Fruit fly (Drosophila melanogaster) whole organism, embryonic: Measurements from ENCODE around the gene CG9550.
A peak's percentile ranks its signal among the peaks of the same experiment; 100 is the strongest.

ENCODE experiments used
- Ada2b ChIP-seq: fragments of 200-800 bp; sonication (Bioruptor generic); IDR thresholded peaks from 2 replicates; pipeline ENCODE4 v1.3.6; 2022; ENCODE audit warnings: missing biosample characterization, missing genetic modification characterization
- BEAF-32 ChIP-seq: fragments of 200-800 bp; sonication (Bioruptor generic); optimal IDR thresholded peaks from 3 replicates; lab custom pipeline; 2017; ENCODE audit warnings: missing biosample characterization, missing genetic modification characterization, mild to moderate bottlenecking, moderate library complexity, missing genetic modification reagents
- CG11504 ChIP-seq: fragments of 200-800 bp; sonication (Bioruptor generic); optimal IDR thresholded peaks from 3 replicates; lab custom pipeline; 2019; ENCODE audit warnings: missing biosample characterization, mild to moderate bottlenecking, missing genetic modification characterization, moderate library complexity
- CG11695 ChIP-seq: fragments of 200-800 bp; sonication (Bioruptor generic); IDR thresholded peaks from 3 replicates; pipeline ENCODE4 v1.3.6; 2022; ENCODE audit warnings: missing biosample characterization, missing genetic modification characterization
- CG12659 ChIP-seq: fragments of 200-800 bp; sonication (Bioruptor generic); optimal IDR thresholded peaks from 3 replicates; lab custom pipeline; 2017; ENCODE audit warnings: mild to moderate bottlenecking, missing biosample characterization, missing genetic modification reagents, missing genetic modification characterization
- CG13123 ChIP-seq: fragments of 200-800 bp; sonication (Bioruptor generic); optimal IDR thresholded peaks from 2 replicates; lab custom pipeline; 2016; ENCODE audit warnings: missing biosample characterization, missing genetic modification characterization
- CG17612 ChIP-seq: fragments of 200-800 bp; sonication (Bioruptor generic); IDR thresholded peaks from 2 replicates; pipeline ENCODE4 v1.3.6; 2022; ENCODE audit warnings: missing biosample characterization, missing genetic modification characterization
- CG2116 ChIP-seq: fragments of 200-800 bp; sonication (Bioruptor generic); optimal IDR thresholded peaks from 3 replicates; lab custom pipeline; 2018; ENCODE audit warnings: missing biosample characterization, mild to moderate bottlenecking, missing genetic modification characterization
- CG33557 ChIP-seq: fragments of 200-800 bp; sonication (Bioruptor generic); optimal IDR thresholded peaks from 2 replicates; lab custom pipeline; 2019; ENCODE audit warnings: missing biosample characterization, mild to moderate bottlenecking, missing genetic modification characterization, moderate library complexity
- CG3847 ChIP-seq: fragments of 200-800 bp; sonication (Bioruptor generic); IDR thresholded peaks from 2 replicates; pipeline ENCODE4 v1.3.6; 2022; ENCODE audit warnings: missing biosample characterization, missing genetic modification characterization
- CG3995 ChIP-seq: fragments of 200-800 bp; sonication (Bioruptor generic); optimal IDR thresholded peaks from 3 replicates; lab custom pipeline; 2016; ENCODE audit warnings: missing biosample characterization, missing genetic modification characterization
- CG6175 ChIP-seq: fragments of 200-800 bp; sonication (Bioruptor generic); IDR thresholded peaks from 3 replicates; pipeline ENCODE4 v1.3.6; 2022; ENCODE audit warnings: missing biosample characterization, missing genetic modification characterization
- CG6254 ChIP-seq: fragments of 200-800 bp; sonication (Bioruptor generic); optimal IDR thresholded peaks from 3 replicates; lab custom pipeline; 2017; ENCODE audit warnings: mild to moderate bottlenecking, missing biosample characterization, missing genetic modification reagents, missing genetic modification characterization
- CG6272 ChIP-seq: fragments of 200-800 bp; sonication (Bioruptor generic); IDR thresholded peaks from 2 replicates; pipeline ENCODE4 v1.3.6; 2022; ENCODE audit warnings: missing biosample characterization, missing genetic modification characterization
- CG7372 ChIP-seq: fragments of 200-800 bp; sonication (Bioruptor generic); IDR thresholded peaks from 2 replicates; pipeline ENCODE4 v1.3.6; 2022; ENCODE audit warnings: missing biosample characterization, missing genetic modification characterization
- CG8388 ChIP-seq: fragments of 200-800 bp; sonication (Bioruptor generic); optimal IDR thresholded peaks from 2 replicates; lab custom pipeline; 2019; ENCODE audit warnings: missing biosample characterization, mild to moderate bottlenecking, missing genetic modification characterization, moderate library complexity
- CG8924 ChIP-seq: fragments of 200-800 bp; optimal IDR thresholded peaks from 3 replicates; lab custom pipeline; 2019; ENCODE audit warnings: missing biosample characterization, mild to moderate bottlenecking, missing genetic modification characterization, moderate library complexity
- Dad ChIP-seq: fragments of 200-800 bp; sonication (Bioruptor generic); optimal IDR thresholded peaks from 3 replicates; lab custom pipeline; 2016; ENCODE audit warnings: missing biosample characterization, missing genetic modification characterization
- Fer2 ChIP-seq: fragments of 200-800 bp; sonication (Bioruptor generic); optimal IDR thresholded peaks from 2 replicates; lab custom pipeline; 2018; ENCODE audit warnings: missing biosample characterization, mild to moderate bottlenecking, missing genetic modification characterization, moderate library complexity
- HLH54F ChIP-seq: fragments of 200-800 bp; sonication (Bioruptor generic); optimal IDR thresholded peaks from 3 replicates; lab custom pipeline; 2016; ENCODE audit warnings: missing biosample characterization, missing genetic modification characterization
- Mad ChIP-seq: fragments of 200-800 bp; sonication (Bioruptor generic); optimal IDR thresholded peaks from 2 replicates; lab custom pipeline; 2016; ENCODE audit warnings: missing biosample characterization, missing genetic modification characterization
- NC2β ChIP-seq: fragments of 200-800 bp; sonication (Bioruptor generic); optimal IDR thresholded peaks from 2 replicates; lab custom pipeline; 2016; ENCODE audit warnings: missing biosample characterization, missing genetic modification characterization
- Pdp1 ChIP-seq, 2 experiments: fragments of 200-800 bp; sonication (Bioruptor generic); optimal IDR thresholded peaks; 3 replicates each; lab custom pipeline; 2016; ENCODE audit warnings: missing biosample characterization in 2 of 2, missing genetic modification characterization in 2 of 2, mild to moderate bottlenecking in 1 of 2, moderate library complexity in 1 of 2
- Scr ChIP-seq: fragments of 200-800 bp; sonication (Bioruptor generic); IDR thresholded peaks from 2 replicates; pipeline ENCODE4 v1.3.6; 2022; ENCODE audit warnings: missing biosample characterization, missing genetic modification characterization; ENCODE audit not compliant: partially characterized antibody
- Sox102F ChIP-seq: fragments of 200-800 bp; sonication (Bioruptor generic); optimal IDR thresholded peaks from 2 replicates; lab custom pipeline; 2018; ENCODE audit warnings: missing biosample characterization, mild to moderate bottlenecking, missing genetic modification characterization, moderate library complexity
- Sry-β ChIP-seq: fragments of 200-800 bp; sonication (Bioruptor generic); optimal IDR thresholded peaks from 2 replicates; lab custom pipeline; 2018; ENCODE audit warnings: missing biosample characterization, mild to moderate bottlenecking, missing genetic modification characterization, moderate library complexity
- Ssrp ChIP-seq: fragments of 200-800 bp; sonication (Bioruptor generic); optimal IDR thresholded peaks from 2 replicates; lab custom pipeline; 2018; ENCODE audit warnings: missing biosample characterization, mild to moderate bottlenecking, missing genetic modification characterization, moderate library complexity
- cato ChIP-seq: fragments of 200-800 bp; sonication (Bioruptor generic); optimal IDR thresholded peaks from 2 replicates; lab custom pipeline; 2016; ENCODE audit warnings: missing biosample characterization, missing genetic modification characterization, borderline replicate concordance
- chn ChIP-seq: fragments of 200-800 bp; sonication (Bioruptor generic); optimal IDR thresholded peaks from 2 replicates; lab custom pipeline; 2016; ENCODE audit warnings: missing biosample characterization, missing genetic modification characterization
- ems ChIP-seq: fragments of 200-800 bp; sonication (Bioruptor generic); optimal IDR thresholded peaks from 3 replicates; lab custom pipeline; 2016; ENCODE audit warnings: missing biosample characterization, missing genetic modification characterization
- ftz-f1 ChIP-seq: fragments of 200-800 bp; sonication (Bioruptor generic); optimal IDR thresholded peaks from 2 replicates; lab custom pipeline; 2016; ENCODE audit warnings: missing biosample characterization, missing genetic modification characterization
- gem ChIP-seq: fragments of 200-800 bp; sonication (Bioruptor generic); optimal IDR thresholded peaks from 2 replicates; lab custom pipeline; 2019; ENCODE audit warnings: missing biosample characterization, mild to moderate bottlenecking, missing genetic modification characterization, moderate library complexity
- hbn ChIP-seq: fragments of 200-800 bp; sonication (Bioruptor generic); IDR thresholded peaks from 2 replicates; pipeline ENCODE4 v1.3.6; 2022; ENCODE audit warnings: missing biosample characterization, missing genetic modification characterization; ENCODE audit not compliant: partially characterized antibody
- her ChIP-seq: fragments of 200-800 bp; sonication (Bioruptor generic); optimal IDR thresholded peaks from 2 replicates; lab custom pipeline; 2016; ENCODE audit warnings: missing biosample characterization, missing genetic modification characterization
- jumu ChIP-seq: fragments of 200-800 bp; sonication (Bioruptor generic); optimal IDR thresholded peaks from 3 replicates; lab custom pipeline; 2016; ENCODE audit warnings: missing biosample characterization, missing genetic modification characterization
- klu ChIP-seq: fragments of 200-800 bp; sonication (Bioruptor generic); IDR thresholded peaks from 2 replicates; pipeline ENCODE4 v1.3.6; 2022; ENCODE audit warnings: missing biosample characterization, missing genetic modification characterization
- maf-S ChIP-seq: fragments of 200-800 bp; sonication (Bioruptor generic); optimal IDR thresholded peaks from 2 replicates; lab custom pipeline; 2016; ENCODE audit warnings: missing biosample characterization, missing genetic modification characterization
- pfk ChIP-seq: fragments of 200-800 bp; sonication (Bioruptor generic); optimal IDR thresholded peaks from 2 replicates; lab custom pipeline; 2018; ENCODE audit warnings: missing biosample characterization, mild to moderate bottlenecking, missing genetic modification characterization, moderate library complexity
- scrt ChIP-seq: fragments of 200-800 bp; sonication (Bioruptor generic); optimal IDR thresholded peaks from 2 replicates; lab custom pipeline; 2018; ENCODE audit warnings: missing biosample characterization, mild to moderate bottlenecking, missing genetic modification characterization, moderate library complexity
- sd ChIP-seq: fragments of 200-800 bp; sonication (Bioruptor generic); optimal IDR thresholded peaks from 3 replicates; lab custom pipeline; 2018; ENCODE audit warnings: missing biosample characterization, mild to moderate bottlenecking, missing genetic modification characterization, moderate library complexity
- so ChIP-seq: fragments of 200-800 bp; sonication (Bioruptor generic); IDR thresholded peaks from 3 replicates; pipeline ENCODE4 v1.3.6; 2022; ENCODE audit warnings: missing biosample characterization, missing genetic modification characterization
- stc ChIP-seq: fragments of 200-800 bp; sonication (Bioruptor generic); IDR thresholded peaks from 2 replicates; pipeline ENCODE4 v1.3.6; 2022; ENCODE audit warnings: missing biosample characterization, missing genetic modification characterization
- sug ChIP-seq: fragments of 200-800 bp; optimal IDR thresholded peaks from 2 replicates; lab custom pipeline; 2019; ENCODE audit warnings: missing biosample characterization, mild to moderate bottlenecking, missing genetic modification characterization, moderate library complexity
- tin ChIP-seq: fragments of 200-800 bp; sonication (Bioruptor generic); optimal IDR thresholded peaks from 3 replicates; lab custom pipeline; 2016; ENCODE audit warnings: missing biosample characterization, missing genetic modification characterization
- tup ChIP-seq: fragments of 200-800 bp; sonication (Bioruptor generic); optimal IDR thresholded peaks from 2 replicates; lab custom pipeline; 2016; ENCODE audit warnings: missing biosample characterization, mild to moderate bottlenecking, missing genetic modification characterization, moderate library complexity
- wor ChIP-seq: fragments of 200-800 bp; sonication (Bioruptor generic); IDR thresholded peaks from 2 replicates; pipeline ENCODE4 v1.3.6; 2022; ENCODE audit warnings: missing biosample characterization, missing genetic modification characterization
- zen ChIP-seq: fragments of 200-800 bp; sonication (Bioruptor generic); optimal IDR thresholded peaks from 3 replicates; lab custom pipeline; 2018; ENCODE audit warnings: missing biosample characterization, mild to moderate bottlenecking, missing genetic modification characterization, moderate library complexity

The CG9550 gene

DNA sequence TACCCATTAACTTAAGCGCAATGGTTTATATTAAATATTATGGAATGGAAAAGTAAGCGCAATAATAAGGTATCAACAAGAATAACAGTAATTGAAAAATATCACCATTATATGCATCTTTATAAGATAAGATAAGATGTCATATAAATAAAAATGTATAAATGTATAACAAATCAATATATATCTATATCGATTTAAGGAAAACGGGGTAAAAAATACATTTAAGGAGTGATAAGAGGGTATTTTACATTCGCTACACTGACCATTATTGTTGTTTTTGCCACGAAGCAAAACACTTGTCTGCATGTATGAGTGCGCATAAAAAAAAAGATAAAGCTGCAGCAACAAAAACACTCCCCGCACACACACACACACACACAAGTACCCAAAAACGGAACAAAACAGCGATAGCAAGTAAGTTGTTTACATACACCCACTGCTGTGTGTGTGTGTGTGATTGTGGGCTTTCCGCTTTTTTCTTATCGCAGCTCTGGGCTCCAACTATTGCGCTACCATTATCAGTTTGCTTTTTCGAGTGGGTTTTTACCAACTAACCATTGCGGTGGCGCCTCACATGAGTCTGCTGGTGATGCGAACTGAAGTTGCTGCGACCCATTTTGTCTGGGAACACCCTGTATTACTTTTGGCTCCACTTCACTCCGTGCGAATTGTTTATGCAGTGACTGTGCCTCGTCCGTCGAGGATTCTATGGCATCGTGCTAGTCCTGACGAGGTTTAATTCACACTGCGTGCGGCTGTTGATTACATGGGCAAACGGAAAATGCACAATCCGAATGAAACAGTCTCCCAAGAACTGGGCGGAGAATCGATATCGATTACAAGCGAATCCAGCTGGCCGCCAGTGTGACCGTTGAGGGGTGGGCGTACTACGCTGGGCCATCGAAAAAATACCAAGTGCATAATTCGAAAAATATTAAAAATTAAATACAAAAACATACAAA is 23.5 kb upstream of the CG9550 start, which contains the start of gene mmy (continued):
- TF ChIP-seq Sox102F (GFP tag; lab: Kevin White, UChicago), result peak; percentile 72
- peak; percentile 78 for TF ChIP-seq CG8388
- TF ChIP-seq ems, result no peak
- TF ChIP-seq scrt (GFP tag; lab: Kevin White, UChicago), result peak; percentile 8
- peak; percentile 82 for TF ChIP-seq gem (tag; lab: Kevin White, UChicago)
- TF ChIP-seq klu, result 0 out of 2 replicates have a peak, but pooled peaks have one; percentile 26
- TF ChIP-seq sug (tag; lab: Kevin White, UChicago), result peak; percentile 66
- TF ChIP-seq maf-S (GFP tag; lab: Kevin White, UChicago), result peak; percentile 13
- no peak for TF ChIP-seq CG17612
- TF ChIP-seq pfk (GFP tag; lab: Kevin White, UChicago), result no peak
- TF ChIP-seq CG2116 (GFP tag; lab: Kevin White, UChicago), result peak; percentile 38
- peak; percentile 32 for TF ChIP-seq HLH54F (GFP tag; lab: Kevin White, UChicago)
- TF ChIP-seq CG12659, result peak; percentile 65
- TF ChIP-seq Scr (GFP tag; lab: Robert Waterston, UW), result peak; percentile 46
- 0 out of 2 replicates have a peak, but pooled peaks have one; percentile 13 for TF ChIP-seq CG3847
- TF ChIP-seq tup (GFP tag; lab: Kevin White, UChicago), result no peak
- TF ChIP-seq CG11695 (GFP tag; lab: Robert Waterston, UW), result peak; percentile 52; the same call in 2 of the 3 replicates
- TF ChIP-seq Sry-β (GFP tag; lab: Kevin White, UChicago), result peak; percentile 38
- no peak for TF ChIP-seq chn (GFP tag; lab: Kevin White, UChicago)
- TF ChIP-seq CG6254 (GFP tag; lab: Kevin White, UChicago), result peak; percentile 99
- peak; percentile 37 for TF ChIP-seq her
- peak; percentile 15 for TF ChIP-seq jumu
- TF ChIP-seq CG6272, result no peak
- TF ChIP-seq Dad (GFP tag; lab: Kevin White, UChicago), result peak; percentile 59
- TF ChIP-seq Mad (GFP tag; lab: Kevin White, UChicago), result peak; percentile 33
- no peak for TF ChIP-seq zen (tag; lab: Kevin White, UChicago)
- peak; percentile 3 for TF ChIP-seq tin
- TF ChIP-seq cato, result no peak
- TF ChIP-seq BEAF-32 (GFP tag; lab: Kevin White, UChicago), result peak; percentile 43
- TF ChIP-seq ftz-f1, result peak; percentile 29
- peak; percentile 62 for TF ChIP-seq CG8924
- peak; percentile 19 for TF ChIP-seq NC2β (GFP tag; lab: Kevin White, UChicago)
- TF ChIP-seq so, result peak; percentile 50; the same call in 2 of the 3 replicates
- 0 out of 2 replicates have a peak, but pooled peaks have one; percentile 19 for TF ChIP-seq hbn
- TF ChIP-seq CG7372, result no peak
- TF ChIP-seq Fer2 (tag; lab: Kevin White, UChicago), result no peak
- TF ChIP-seq sd, result peak; percentile 22
- no peak for TF ChIP-seq CG13123
- TF ChIP-seq CG11504 (tag; lab: Kevin White, UChicago), result peak; percentile 78
- no peak for TF ChIP-seq CG33557 (GFP tag; lab: Kevin White, UChicago)
- TF ChIP-seq stc (GFP tag; lab: Robert Waterston, UW), result peak; percentile 63
- peak in 1 of 2 experiments; percentile 64 for TF ChIP-seq Pdp1 (GFP tag; optimal IDR thresholded peaks at IDR 0.05; lab: Kevin White, UChicago)
- TF ChIP-seq CG3995 (GFP tag; lab: Kevin White, UChicago), result no peak
- peak; percentile 61 for TF ChIP-seq Ssrp
- TF ChIP-seq wor, result 0 out of 2 replicates have a peak, but pooled peaks have one; percentile 21
- peak; percentile 92 for TF ChIP-seq CG6175
- no peak for TF ChIP-seq Ada2b (GFP tag; lab: Robert Waterston, UW)
